Worm (Caenorhabditis elegans) whole organism, young adult: ENCODE results near the gene W08A12.2.

Source experiments
- B0261.1 ChIP-seq: sonication (generic microtip); optimal IDR thresholded peaks from 2 replicates; lab custom pipeline; 2016; ENCODE audit warnings: mild to moderate bottlenecking, missing genetic modification characterization, moderate library complexity, missing compliant biosample characterization
- F10E7.11 ChIP-seq: sonication (generic microtip); optimal IDR thresholded peaks from 2 replicates; lab custom pipeline; 2017; ENCODE audit warnings: mild to moderate bottlenecking, missing genetic modification characterization, moderate library complexity, missing compliant biosample characterization
- F22D6.2 ChIP-seq: sonication (generic microtip); optimal IDR thresholded peaks from 2 replicates; lab custom pipeline; 2016; ENCODE audit warnings: mild to moderate bottlenecking, missing genetic modification characterization, missing compliant biosample characterization
- F39B2.1 ChIP-seq: fragments of 200-800 bp; sonication (Bioruptor generic); IDR thresholded peaks from 2 replicates; pipeline ENCODE4 v1.3.6; 2022; ENCODE audit warnings: missing genetic modification reagents, missing genetic modification characterization, missing compliant biosample characterization
- K12H6.12 ChIP-seq: fragments of 200-800 bp; sonication (Bioruptor generic); optimal IDR thresholded peaks from 2 replicates; lab custom pipeline; 2018; ENCODE audit warnings: mild to moderate bottlenecking, missing genetic modification characterization, missing compliant biosample characterization
- Y53G8AR.9 ChIP-seq: fragments of 200-800 bp; sonication (Bioruptor generic); conservative IDR thresholded peaks from 2 replicates; pipeline ENCODE4 v1.3.6; 2022; ENCODE audit warnings: missing genetic modification reagents, missing genetic modification characterization, missing compliant biosample characterization
- akir-1 ChIP-seq: fragments of 200-800 bp; sonication (Bioruptor generic); optimal IDR thresholded peaks from 2 replicates; lab custom pipeline; 2018; ENCODE audit warnings: mild to moderate bottlenecking, missing genetic modification characterization, moderate library complexity, missing compliant biosample characterization
- atf-7 ChIP-seq: sonication (generic microtip); optimal IDR thresholded peaks from 2 replicates; lab custom pipeline; 2017; ENCODE audit warnings: mild to moderate bottlenecking, missing genetic modification characterization, missing compliant biosample characterization
- attf-3 ChIP-seq: fragments of 200-800 bp; sonication (Bioruptor generic); conservative IDR thresholded peaks from 2 replicates; pipeline ENCODE4 v1.3.6; 2022; ENCODE audit warnings: missing genetic modification reagents, missing genetic modification characterization, missing compliant biosample characterization
- attf-5 ChIP-seq: fragments of 200-800 bp; sonication (Bioruptor generic); optimal IDR thresholded peaks from 2 replicates; lab custom pipeline; 2018; ENCODE audit warnings: mild to moderate bottlenecking, missing genetic modification characterization, missing compliant biosample characterization
- bed-1 ChIP-seq: fragments of 200-800 bp; sonication (Bioruptor generic); IDR thresholded peaks from 2 replicates; pipeline ENCODE4 v1.3.6; 2022; ENCODE audit warnings: missing genetic modification reagents, missing genetic modification characterization, missing compliant biosample characterization
- cebp-1 ChIP-seq, 2 experiments: fragments of 200-800 bp in 1 of 2; sonication (Bioruptor generic) in 1 of 2; sonication (generic microtip) in 1 of 2; IDR thresholded peaks in 1 of 2; optimal IDR thresholded peaks in 1 of 2; 2 replicates each; pipeline versions ENCODE4 v1.3.6 to Lab custom; 2017 to 2022; ENCODE audit warnings: missing compliant biosample characterization in 2 of 2, missing genetic modification characterization in 2 of 2, mild to moderate bottlenecking in 1 of 2, missing genetic modification reagents in 1 of 2, moderate library complexity in 1 of 2
- cebp-2 ChIP-seq: fragments of 200-800 bp; sonication (Bioruptor generic); IDR thresholded peaks from 2 replicates; pipeline ENCODE4 v1.3.6; 2022; ENCODE audit warnings: missing genetic modification characterization, missing compliant biosample characterization
- ceh-79 ChIP-seq: sonication (generic microtip); optimal IDR thresholded peaks from 2 replicates; lab custom pipeline; 2017; ENCODE audit warnings: mild to moderate bottlenecking, missing genetic modification characterization, missing compliant biosample characterization
- chd-7 ChIP-seq: sonication (generic microtip); optimal IDR thresholded peaks from 2 replicates; lab custom pipeline; 2016; ENCODE audit warnings: mild to moderate bottlenecking, missing genetic modification characterization, moderate library complexity, missing compliant biosample characterization
- dpl-1 ChIP-seq: fragments of 150-350 bp; optimal IDR thresholded peaks from 2 replicates; lab custom pipeline; 2014; ENCODE audit warnings: missing biosample characterization, missing genetic modification reagents, missing genetic modification characterization
- egl-44 ChIP-seq: fragments of 200-800 bp; sonication (Bioruptor generic); IDR thresholded peaks from 2 replicates; pipeline ENCODE4 v1.3.6; 2022; ENCODE audit warnings: missing genetic modification reagents, missing genetic modification characterization, missing compliant biosample characterization
- ets-4 ChIP-seq: fragments of 200-800 bp; sonication (Bioruptor generic); optimal IDR thresholded peaks from 2 replicates; lab custom pipeline; 2018; ENCODE audit warnings: mild to moderate bottlenecking, missing genetic modification characterization, missing compliant biosample characterization
- gei-17 ChIP-seq: fragments of 200-800 bp; sonication (Bioruptor generic); optimal IDR thresholded peaks from 2 replicates; lab custom pipeline; 2018; ENCODE audit warnings: mild to moderate bottlenecking, missing genetic modification characterization, missing compliant biosample characterization
- hmg-1.2 ChIP-seq: fragments of 200-800 bp; sonication (Bioruptor generic); IDR thresholded peaks from 2 replicates; pipeline ENCODE4 v1.3.6; 2022; ENCODE audit warnings: missing genetic modification reagents, missing genetic modification characterization, missing compliant biosample characterization
- hrde-1 ChIP-seq: sonication (generic microtip); optimal IDR thresholded peaks from 2 replicates; lab custom pipeline; 2016; ENCODE audit warnings: missing genetic modification characterization, mild to moderate bottlenecking, missing compliant biosample characterization, moderate library complexity, missing genotype, missing genetic modification reagents, borderline replicate concordance
- hsf-1 ChIP-seq: fragments of 200-800 bp; sonication (Bioruptor generic); IDR thresholded peaks from 2 replicates; pipeline ENCODE4 v1.3.6; 2022; ENCODE audit warnings: missing genetic modification reagents, missing genetic modification characterization, missing compliant biosample characterization
- lin-40 ChIP-seq: sonication (generic microtip); optimal IDR thresholded peaks from 2 replicates; lab custom pipeline; 2016; ENCODE audit warnings: missing genetic modification characterization, mild to moderate bottlenecking, missing compliant biosample characterization, missing genotype, missing genetic modification reagents
- lin-54 ChIP-seq: fragments of 200-800 bp; sonication (Bioruptor generic); optimal IDR thresholded peaks from 2 replicates; lab custom pipeline; 2018; ENCODE audit warnings: mild to moderate bottlenecking, missing genetic modification characterization, missing compliant biosample characterization
- madf-10 ChIP-seq: sonication (generic microtip); optimal IDR thresholded peaks from 2 replicates; lab custom pipeline; 2016; ENCODE audit warnings: mild to moderate bottlenecking, missing genetic modification characterization, missing compliant biosample characterization
- madf-6 ChIP-seq: fragments of 200-800 bp; sonication (Bioruptor generic); IDR thresholded peaks from 2 replicates; pipeline ENCODE4 v1.3.6; 2022; ENCODE audit warnings: missing genetic modification reagents, missing genetic modification characterization, missing compliant biosample characterization
- mcd-1 ChIP-seq: fragments of 200-800 bp; sonication (Bioruptor generic); IDR thresholded peaks from 2 replicates; pipeline ENCODE4 v1.3.6; 2022; ENCODE audit warnings: missing genetic modification reagents, missing genetic modification characterization, missing compliant biosample characterization
- mel-28 ChIP-seq: sonication (generic microtip); optimal IDR thresholded peaks from 2 replicates; lab custom pipeline; 2016; ENCODE audit warnings: borderline replicate concordance, mild to moderate bottlenecking, missing genetic modification characterization, missing compliant biosample characterization
- nfya-1 ChIP-seq: sonication (generic microtip); optimal IDR thresholded peaks from 2 replicates; lab custom pipeline; 2017; ENCODE audit warnings: antibody characterized with exemption, missing compliant biosample characterization, missing genetic modification characterization, borderline replicate concordance; ENCODE audit not compliant: insufficient read depth
- nfya-2 ChIP-seq: fragments of 200-800 bp; sonication (Bioruptor generic); IDR thresholded peaks from 2 replicates; pipeline ENCODE4 v1.3.6; 2022; ENCODE audit warnings: missing genetic modification reagents, missing genetic modification characterization, missing compliant biosample characterization
- nfyb-1 ChIP-seq: fragments of 200-800 bp; sonication (Bioruptor generic); IDR thresholded peaks from 2 replicates; pipeline ENCODE4 v1.3.6; 2022; ENCODE audit warnings: missing genetic modification reagents, missing genetic modification characterization, missing compliant biosample characterization
- nhr-80 ChIP-seq: sonication (generic microtip); optimal IDR thresholded peaks from 2 replicates; lab custom pipeline; 2016; ENCODE audit warnings: missing genetic modification characterization, missing compliant biosample characterization
- rcor-1 ChIP-seq: fragments of 200-800 bp; sonication (Bioruptor generic); IDR thresholded peaks from 2 replicates; pipeline ENCODE4 v1.3.6; 2022; ENCODE audit warnings: missing genetic modification reagents, missing genetic modification characterization, missing compliant biosample characterization
- rec-8 ChIP-seq, 2 experiments: sonication (generic microtip); optimal IDR thresholded peaks; 2 replicates each; lab custom pipeline; 2016; ENCODE audit warnings: mild to moderate bottlenecking in 2 of 2, missing genetic modification characterization in 2 of 2, missing genetic modification reagents in 2 of 2, missing genotype in 2 of 2, missing biosample characterization in 1 of 2, missing compliant biosample characterization in 1 of 2, moderate library complexity in 1 of 2
- sdz-38 ChIP-seq: sonication (generic microtip); optimal IDR thresholded peaks from 2 replicates; lab custom pipeline; 2016; ENCODE audit warnings: missing genotype, missing genetic modification characterization, missing compliant biosample characterization
- snpc-4 ChIP-seq, 5 experiments: fragments of 150-350 bp in 1 of 5; sonication (generic microtip) in 4 of 5; optimal IDR thresholded peaks; 2 replicates each; lab custom pipeline; 2014 to 2018; ENCODE audit warnings: missing genetic modification characterization in 5 of 5, missing biosample characterization in 3 of 5, antibody characterized with exemption in 2 of 5, mild to moderate bottlenecking in 2 of 5, missing compliant biosample characterization in 2 of 5, missing genotype in 2 of 5, moderate library complexity in 2 of 5, missing genetic modification reagents in 1 of 5
- tbp1 ChIP-seq: fragments of 200-800 bp; sonication (Bioruptor generic); optimal IDR thresholded peaks from 2 replicates; lab custom pipeline; 2018; ENCODE audit warnings: mild to moderate bottlenecking, missing genetic modification characterization, missing compliant biosample characterization
- unc-62 ChIP-seq: fragments of 150-350 bp; optimal IDR thresholded peaks from 2 replicates; lab custom pipeline; 2014; ENCODE audit warnings: missing biosample characterization, missing genetic modification reagents, missing genetic modification characterization
- ztf-22 ChIP-seq: fragments of 200-800 bp; sonication (Bioruptor generic); optimal IDR thresholded peaks from 2 replicates; lab custom pipeline; 2018; ENCODE audit warnings: mild to moderate bottlenecking, missing genetic modification characterization, moderate library complexity, missing compliant biosample characterization
- ztf-3 ChIP-seq: fragments of 200-800 bp; sonication (Bioruptor generic); optimal IDR thresholded peaks from 2 replicates; lab custom pipeline; 2018; ENCODE audit warnings: mild to moderate bottlenecking, missing genetic modification characterization, missing compliant biosample characterization

W08A12.2 gene

DNA sequence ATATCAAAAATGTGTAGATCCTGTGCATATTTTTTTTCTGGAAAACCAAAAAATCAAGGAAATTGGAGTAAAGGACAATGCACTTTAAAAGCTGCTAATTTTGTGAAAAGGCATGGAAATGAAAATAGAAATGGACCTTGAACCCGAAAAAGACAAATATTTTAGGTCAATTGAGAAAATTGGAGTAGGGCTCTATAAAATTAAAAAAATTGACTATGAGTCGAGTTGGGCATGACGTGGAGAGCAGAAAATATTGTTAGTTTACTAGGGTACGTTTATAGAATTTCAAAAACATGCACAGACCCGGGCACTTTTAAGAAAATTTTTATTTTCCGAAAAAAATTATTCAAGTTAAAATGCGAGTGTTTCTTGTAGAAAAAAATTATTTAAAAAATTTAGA is 26.2 kb downstream of the W08A12.2 start, which contains the start of gene acr-23:
Gene acr-23 (minus strand): TSS at position 101 of the 400 bp plus-strand sequence.
- TF ChIP-seq cebp-2 (GFP tag; lab: Robert Waterston, UW) (no peak), hmg-1.2 (GFP tag; lab: Robert Waterston, UW) (no peak), sdz-38 (tag; lab: Kevin White, UChicago) (no peak), hrde-1 (tag; lab: Kevin White, UChicago) (no peak)

DNA sequence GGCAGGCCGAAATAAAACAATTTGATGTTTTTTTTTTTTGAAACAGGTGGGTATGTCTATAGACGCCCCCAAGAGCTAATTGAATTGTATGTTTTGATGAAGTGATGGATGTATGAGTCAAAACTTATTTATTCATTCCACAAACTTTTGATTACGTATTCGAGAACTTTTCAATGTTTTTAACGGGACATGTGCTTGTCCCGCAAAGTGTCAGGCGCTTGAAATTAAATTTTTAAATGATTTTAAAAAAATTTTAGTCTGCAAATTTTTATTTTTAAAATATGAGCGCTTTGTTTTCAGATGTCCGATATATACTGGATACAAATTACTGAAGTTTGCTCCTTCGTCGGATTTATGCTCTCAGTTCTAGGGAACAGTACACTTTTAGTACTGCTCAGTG is 36.2 kb downstream of the W08A12.2 start, which contains the start of gene str-114:
Gene str-114 (plus strand): TSS at position 301 of the 400 bp plus-strand sequence.
- TF ChIP-seq K12H6.12 (tag; lab: Kevin White, UChicago) (no peak), ztf-3 (GFP tag; lab: Kevin White, UChicago) (no peak), nfya-1 (no peak), cebp-1 (GFP tag; IDR thresholded peaks at IDR 0.05; lab: Robert Waterston, UW) (no peak), cebp-1 (tag; optimal IDR thresholded peaks at IDR 0.05; lab: Kevin White, UChicago) (no peak), attf-3 (no peak), akir-1 (GFP tag; lab: Kevin White, UChicago) (no peak), hsf-1 (GFP tag; lab: Robert Waterston, UW) (no peak), nfya-2 (no peak), F10E7.11 (no peak), madf-6 (GFP tag; lab: Robert Waterston, UW) (no peak), gei-17 (GFP tag; lab: Kevin White, UChicago) (no peak), unc-62 (GFP tag; lab: Kevin White, UChicago) (no peak), bed-1 (no peak), lin-40 (tag; lab: Kevin White, UChicago) (no peak)

DNA sequence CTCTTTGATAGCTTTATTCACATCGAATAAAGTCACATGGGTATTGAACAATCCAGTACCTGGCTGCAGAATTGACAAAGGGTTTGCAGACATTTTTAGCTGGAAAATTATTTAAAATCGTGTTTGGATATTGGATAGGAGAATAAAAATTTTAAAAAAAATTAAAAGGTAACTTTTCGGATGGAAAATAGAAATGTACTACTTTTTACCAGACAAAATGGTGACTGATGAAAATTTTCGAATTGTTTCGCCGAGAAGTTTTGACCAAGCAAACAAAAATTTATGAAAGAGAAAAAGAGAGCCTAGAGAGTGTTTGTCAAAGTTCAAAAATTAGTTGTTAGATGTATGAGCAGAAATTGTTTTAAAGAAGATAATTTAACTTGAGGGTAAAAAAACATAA is 37.8 kb downstream of the W08A12.2 start, which contains the start of gene F59B1.10:
Gene F59B1.10 (minus strand): TSS at position 101 of the 400 bp plus-strand sequence.
- TF ChIP-seq rcor-1 (GFP tag; lab: Robert Waterston, UW) (no peak), dpl-1 (GFP tag; lab: Kevin White, UChicago) (no peak), ceh-79 (tag; lab: Kevin White, UChicago) (no peak), egl-44 (GFP tag; lab: Robert Waterston, UW) (no peak), F39B2.1 (GFP tag; lab: Robert Waterston, UW) (no peak)
- TF ChIP-seq, all 124 proteins: peak for 0

ce11 chrV:3644193-3644693 is 41.4 kb downstream of the W08A12.2 start, which contains the start of gene F59B1.8:
F59B1.8 (minus strand) TSS chrV:3644243.
- no peak for TF ChIP-seq snpc-4 (GFP tag; optimal IDR thresholded peaks at IDR 0.05; lab: Kevin White, UChicago)
- TF ChIP-seq snpc-4 (tag; optimal IDR thresholded peaks at IDR 0.05; lab: Kevin White, UChicago), result peak in 1 of 4 experiments; percentile 59
- TF ChIP-seq attf-5 (GFP tag; lab: Kevin White, UChicago), result peak; percentile 14
- no peak for TF ChIP-seq Y53G8AR.9 (GFP tag; lab: Robert Waterston, UW)
- peak; percentile 47; the same call in 1 of the 2 replicates for TF ChIP-seq cebp-1 (GFP tag; IDR thresholded peaks at IDR 0.05; lab: Robert Waterston, UW)
- peak; percentile 74 for TF ChIP-seq cebp-1 (tag; optimal IDR thresholded peaks at IDR 0.05; lab: Kevin White, UChicago)
- peak; percentile 99 for TF ChIP-seq atf-7
- TF ChIP-seq ets-4, result no peak
- TF ChIP-seq tbp1 (GFP tag; lab: Kevin White, UChicago), result peak; percentile 56
- TF ChIP-seq lin-54 (GFP tag; lab: Kevin White, UChicago), result peak; percentile 14
- no peak for TF ChIP-seq sdz-38 (tag; lab: Kevin White, UChicago)
- peak; percentile 1 for TF ChIP-seq gei-17 (GFP tag; lab: Kevin White, UChicago)
- TF ChIP-seq nfya-1, result no peak
- TF ChIP-seq attf-3, result no peak
- TF ChIP-seq B0261.1 (tag; lab: Kevin White, UChicago), result no peak
- no peak for TF ChIP-seq F22D6.2
- no peak for TF ChIP-seq rec-8 (tag; optimal IDR thresholded peaks at IDR 0.05; lab: Kevin White, UChicago)
- peak; percentile 83 for TF ChIP-seq nhr-80 (tag; lab: Kevin White, UChicago)
- TF ChIP-seq madf-10 (tag; lab: Kevin White, UChicago), result peak; percentile 60
- TF ChIP-seq unc-62 (GFP tag; lab: Kevin White, UChicago), result peak; percentile 92
- no peak for TF ChIP-seq mel-28 (tag; lab: Kevin White, UChicago)
- TF ChIP-seq mcd-1 (GFP tag; lab: Robert Waterston, UW), result no peak
- TF ChIP-seq nfyb-1, result 0 out of 2 replicates have a peak, but pooled peaks have one; percentile 14
- peak; percentile 45 for TF ChIP-seq ztf-22 (GFP tag; lab: Kevin White, UChicago)
- no peak for TF ChIP-seq chd-7 (tag; lab: Kevin White, UChicago)
